Worm (Caenorhabditis elegans): ENCODE measurements around the gene rpl-26.
A peak's percentile ranks its signal among the peaks of the same experiment; 100 is the strongest.

rpl-26 gene

ce11 chrII:8559188-8559587, 43.4 kb upstream of the rpl-26 start:
- TF ChIP-seq ztf-22 (GFP tag; optimal IDR thresholded peaks at IDR 0.05) (no peak), ztf-3 (GFP tag; optimal IDR thresholded peaks at IDR 0.05) (no peak)

ce11 chrII:8561227-8561626, 41.4 kb upstream of the rpl-26 start, which contains the start of gene iff-2:
TSS of gene iff-2 (minus strand) at chrII:8561367.
- TF ChIP-seq aptf-2 (GFP tag; conservative IDR thresholded peaks at IDR 0.05) (peak; percentile 45; the same call in 1 of the 2 replicates), snpc-1.3 (tag; optimal IDR thresholded peaks at IDR 0.05; ENCODE audit: insufficient read depth) (peak; percentile 19), ztf-18 (tag; optimal IDR thresholded peaks at IDR 0.05) (peak; percentile 84), F57A8.1 (GFP tag; optimal IDR thresholded peaks at IDR 0.05) (peak; percentile 16), zim-3 (tag; optimal IDR thresholded peaks at IDR 0.05) (peak; percentile 64), K12H6.12 (tag; optimal IDR thresholded peaks at IDR 0.05) (peak; percentile 99), bed-1 (GFP tag; IDR thresholded peaks at IDR 0.05) (no peak), attf-5 (GFP tag; optimal IDR thresholded peaks at IDR 0.05) (peak; percentile 100), Y67H2A.10 (GFP tag; conservative IDR thresholded peaks at IDR 0.05) (peak; percentile 94), B0336.3 (GFP tag; IDR thresholded peaks at IDR 0.05) (peak; percentile 97), gei-17 (GFP tag; optimal IDR thresholded peaks at IDR 0.05) (peak; percentile 82), lag-1 (GFP tag; IDR thresholded peaks at IDR 0.05) (peak; percentile 29; the same call in 1 of the 2 replicates), F22D6.2 (tag; optimal IDR thresholded peaks at IDR 0.05) (peak; percentile 90), rpc-1 (optimal IDR thresholded peaks at IDR 0.05) (peak; percentile 6), rpc-1 (tag; optimal IDR thresholded peaks at IDR 0.05) (no peak), F37B4.10 (GFP tag; IDR thresholded peaks at IDR 0.05) (0 out of 2 replicates have a peak, but pooled peaks have one; percentile 74), zfh-2 (GFP tag; conservative IDR thresholded peaks at IDR 0.05) (peak; percentile 95), F33H1.4 (GFP tag; IDR thresholded peaks at IDR 0.05) (peak; percentile 81), him-1 (tag; optimal IDR thresholded peaks at IDR 0.05) (no peak), B0019.2 (GFP tag; conservative IDR thresholded peaks at IDR 0.05) (no peak), snpc-4 (GFP tag; optimal IDR thresholded peaks at IDR 0.05) (no peak), snpc-4 (tag; optimal IDR thresholded peaks at IDR 0.05) (peak in 3 of 4 experiments; percentile 84 to 89 (median 89)), unc-130 (GFP tag; optimal IDR thresholded peaks at IDR 0.05) (no peak), ceh-58 (GFP tag; IDR thresholded peaks at IDR 0.05) (no peak), lir-1 (GFP tag; conservative IDR thresholded peaks at IDR 0.05) (peak; percentile 97), efl-1 (GFP tag; optimal IDR thresholded peaks at IDR 0.05) (peak; percentile 56), ceh-27 (GFP tag; optimal IDR thresholded peaks at IDR 0.05) (peak; percentile 100), atf-7 (tag; optimal IDR thresholded peaks at IDR 0.05) (peak; percentile 95), egl-44 (GFP tag; IDR thresholded peaks at IDR 0.05) (peak; percentile 94), chd-7 (tag; optimal IDR thresholded peaks at IDR 0.05) (peak; percentile 94), lin-40 (tag; optimal IDR thresholded peaks at IDR 0.05) (peak; percentile 98), ekl-4 (GFP tag; IDR thresholded peaks at IDR 0.05) (peak; percentile 97), hrde-1 (tag; optimal IDR thresholded peaks at IDR 0.05; ENCODE audit: borderline replicate concordance) (no peak), ztf-28 (GFP tag; IDR thresholded peaks at IDR 0.05) (peak; percentile 72; the same call in 1 of the 2 replicates), unc-62 (GFP tag; optimal IDR thresholded peaks at IDR 0.05) (peak; percentile 87), nfya-2 (GFP tag; IDR thresholded peaks at IDR 0.05) (no peak), ZK185.1 (tag; optimal IDR thresholded peaks at IDR 0.05; ENCODE audit: poor library complexity, severe bottlenecking) (peak; percentile 95), T07F8.4 (tag; optimal IDR thresholded peaks at IDR 0.05) (peak; percentile 65), hmg-20 (GFP tag; IDR thresholded peaks at IDR 0.05) (no peak; the same call in 1 of the 2 replicates), attf-6 (GFP tag; IDR thresholded peaks at IDR 0.05) (peak; percentile 53; the same call in 1 of the 2 replicates), F39B2.1 (GFP tag; IDR thresholded peaks at IDR 0.05) (no peak), pha-4 (tag; optimal IDR thresholded peaks at IDR 0.05) (peak; percentile 99), D2030.7 (GFP tag; IDR thresholded peaks at IDR 0.05) (no peak), B0035.1 (tag; optimal IDR thresholded peaks at IDR 0.05) (peak; percentile 78), F10E7.11 (tag; optimal IDR thresholded peaks at IDR 0.05) (peak; percentile 23)

Data from whole organism, young adult.